Fruit fly (Drosophila melanogaster) whole organism: Measurements from ENCODE around the gene Porin2.

Source experiments
- CG8478 ChIP-seq: fragments of >200 bp; optimal IDR thresholded peaks from 2 replicates; lab custom pipeline; 2018; ENCODE audit warnings: inconsistent platforms
- Dll ChIP-seq: fragments of >200 bp; optimal IDR thresholded peaks from 2 replicates; lab custom pipeline; 2017
- EcR ChIP-seq, 2 experiments: fragments of >200 bp; optimal IDR thresholded peaks; 2 replicates each; lab custom pipeline; 2017; ENCODE audit warnings: missing biosample characterization in 2 of 2, missing genetic modification characterization in 2 of 2, missing genetic modification reagents in 2 of 2
- pan ChIP-seq: fragments of >200 bp; optimal IDR thresholded peaks from 2 replicates; lab custom pipeline; 2017
- psq ChIP-seq: fragments of >200 bp; optimal IDR thresholded peaks from 2 replicates; lab custom pipeline; 2017
- usp ChIP-seq: fragments of >200 bp; optimal IDR thresholded peaks from 2 replicates; lab custom pipeline; 2017; ENCODE audit warnings: missing biosample characterization, missing genetic modification characterization, mixed read lengths

The Porin2 gene

DNA sequence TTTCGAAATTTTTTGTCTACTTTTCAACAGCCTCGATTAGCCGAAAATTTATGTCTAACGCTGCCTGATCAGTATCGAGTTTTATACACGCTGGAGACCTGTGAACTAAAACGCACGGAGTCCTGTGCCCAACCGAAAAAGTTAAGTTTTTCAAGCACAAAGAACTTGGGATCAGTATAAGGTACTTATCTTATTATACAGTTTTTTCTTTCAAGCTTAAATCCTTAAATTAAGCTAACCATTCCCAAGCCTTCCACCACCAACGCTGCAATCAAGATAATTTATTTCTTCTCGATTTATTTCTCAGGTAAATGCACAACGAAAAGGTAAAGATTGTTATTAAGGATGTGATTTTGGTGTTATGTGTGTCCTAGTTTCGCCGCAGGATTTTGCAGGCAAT lies at the start of gene Porin2:
Porin2 (minus strand) TSS at position 101 of the 400 bp plus-strand sequence.
- TF ChIP-seq EcR (GFP tag; optimal IDR thresholded peaks at IDR 0.05; lab: Kevin White, UChicago) (no peak), pan (no peak), usp (GFP tag; lab: Kevin White, UChicago) (no peak)

DNA sequence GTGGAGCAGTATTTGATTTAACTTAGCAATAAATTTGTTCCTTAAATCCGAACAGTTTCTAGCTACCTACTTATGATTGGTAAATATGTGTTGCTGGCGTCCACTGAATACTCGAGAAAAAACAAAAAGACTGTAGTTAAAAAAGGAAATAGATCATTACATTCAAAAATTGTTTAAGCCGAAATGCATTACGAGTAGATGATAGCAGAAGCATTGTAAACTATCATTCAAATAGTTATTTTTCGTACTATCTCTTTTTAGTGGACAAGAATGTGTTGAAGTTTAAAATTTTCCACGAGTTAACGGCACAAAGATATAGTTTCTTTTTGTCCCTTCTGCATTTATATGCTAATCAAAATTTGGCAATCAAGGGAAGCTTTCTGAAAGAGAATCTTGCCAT lies 42.0 kb upstream of the Porin2 start, which contains the start of gene CG14071:
CG14071 (minus strand) TSS at position 101 of the 400 bp plus-strand sequence.
- TF ChIP-seq Dll (no peak), usp (GFP tag; lab: Kevin White, UChicago) (no peak), CG8478 (lab: Kevin White, UChicago) (no peak), EcR (GFP tag; optimal IDR thresholded peaks at IDR 0.05; lab: Kevin White, UChicago) (no peak), psq (lab: Kevin White, UChicago) (no peak)

DNA sequence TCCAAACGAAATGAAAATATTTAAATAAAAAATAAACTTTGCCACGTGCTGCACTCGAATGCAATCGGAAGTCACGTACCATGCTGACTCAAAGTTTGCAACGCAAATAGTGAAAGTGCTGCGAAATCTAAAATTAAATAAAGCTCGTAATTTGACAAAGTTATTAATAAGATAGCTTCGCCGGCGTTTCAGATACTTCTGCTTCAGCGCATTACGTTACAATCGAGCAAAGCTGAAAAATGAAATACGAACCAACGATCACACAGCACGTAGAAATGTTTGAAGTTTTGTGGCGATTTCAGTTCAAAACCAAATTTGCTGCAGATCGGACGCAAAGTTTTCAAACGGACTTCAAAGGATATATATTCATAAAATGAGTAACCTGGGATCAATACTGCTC lies 23.0 kb upstream of the Porin2 start, which contains the start of gene CG12517:
CG12517 (plus strand) TSS at position 301 of the 400 bp plus-strand sequence.
- TF ChIP-seq psq (lab: Kevin White, UChicago) = no peak
- no peak for TF ChIP-seq CG8478 (lab: Kevin White, UChicago)
- TF ChIP-seq EcR (GFP tag; optimal IDR thresholded peaks at IDR 0.05; lab: Kevin White, UChicago) = no peak
- no peak for TF ChIP-seq usp (GFP tag; lab: Kevin White, UChicago)
- TF ChIP-seq pan = no peak
- TF ChIP-seq Dll = no peak

DNA sequence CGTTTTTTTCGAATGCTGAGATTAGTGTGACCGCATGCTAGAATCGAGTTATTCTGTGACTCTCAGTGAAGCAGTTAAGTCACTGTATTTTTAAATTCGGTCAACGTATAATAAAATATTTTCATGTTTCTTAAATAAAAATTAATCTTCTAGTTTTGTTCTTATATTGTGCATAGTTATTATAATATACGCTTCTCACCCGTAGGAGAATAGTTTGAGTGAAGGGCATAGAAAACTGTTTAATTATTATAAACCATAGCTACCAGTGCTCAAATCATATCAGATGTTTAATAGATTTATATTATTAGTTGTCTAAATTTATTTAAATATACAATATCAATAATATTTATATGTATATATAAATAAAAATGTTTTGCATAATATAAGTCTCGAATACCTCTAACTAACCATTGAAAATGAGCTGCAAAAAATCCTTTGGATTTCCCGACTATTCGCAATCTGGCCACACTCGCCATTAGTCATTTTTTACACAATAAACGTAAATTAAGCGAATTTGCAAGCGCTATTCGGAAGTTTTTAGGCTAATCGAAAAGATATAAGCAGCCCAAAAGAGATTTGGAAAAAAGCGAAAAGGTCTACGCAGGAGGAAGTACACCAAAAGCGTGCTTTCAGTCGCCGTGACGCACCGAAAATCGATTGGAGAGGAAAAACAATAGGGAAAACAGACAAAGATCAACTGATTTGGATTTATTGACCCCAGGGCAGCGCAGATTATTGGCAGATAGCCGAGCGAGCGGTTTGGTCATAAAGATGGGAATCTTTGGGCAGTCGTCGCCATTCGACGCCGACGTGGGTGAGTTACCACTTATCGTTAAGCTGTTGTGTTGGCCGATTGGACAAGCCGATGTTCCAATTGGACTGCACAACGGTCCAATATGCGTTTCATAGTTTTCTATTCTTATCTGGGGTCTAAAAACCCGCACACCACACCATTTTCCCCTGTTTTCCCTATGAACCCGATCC lies 11.5 kb upstream of the Porin2 start, which contains the start of the genes aurB and Stam:
aurB (minus strand) TSS at position 31 of the 984 bp plus-strand sequence.
Stam (plus strand) TSS at position 473 of the 984 bp plus-strand sequence.
- no peak for TF ChIP-seq CG8478 (lab: Kevin White, UChicago)
- TF ChIP-seq EcR (GFP tag; optimal IDR thresholded peaks at IDR 0.05; lab: Kevin White, UChicago) = no peak
- TF ChIP-seq Dll = no peak
- TF ChIP-seq usp (GFP tag; lab: Kevin White, UChicago) = no peak
- no peak for TF ChIP-seq psq (lab: Kevin White, UChicago)
- no peak for TF ChIP-seq pan

DNA sequence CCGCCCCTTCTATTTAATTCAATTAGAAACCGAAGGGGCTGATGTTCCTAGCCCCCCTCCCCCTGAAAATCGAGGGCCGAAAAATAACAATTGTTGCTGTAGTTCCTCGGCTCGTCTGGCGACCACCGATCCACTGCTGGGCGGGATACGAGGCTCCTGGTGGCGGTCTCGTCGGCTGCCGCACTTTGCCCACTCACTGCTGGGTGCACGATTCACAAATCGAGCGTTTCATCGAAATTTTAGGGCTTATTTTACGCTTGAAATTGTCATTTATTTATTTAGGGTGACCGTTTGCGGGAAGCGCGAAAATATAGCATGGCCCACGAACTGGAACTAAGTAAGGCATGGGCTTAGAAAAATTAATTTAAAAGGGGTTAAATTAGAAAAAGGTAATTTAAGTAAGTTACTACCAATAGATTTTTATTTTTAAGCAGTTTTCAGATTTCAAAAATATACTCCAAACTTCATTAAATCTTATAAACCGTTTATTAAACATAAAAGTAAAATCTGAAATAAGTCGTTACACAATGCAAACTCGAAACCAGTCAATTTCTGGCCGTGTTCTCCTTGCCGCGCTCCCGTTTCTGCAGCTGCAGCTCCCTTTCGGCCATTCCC lies 9.6 kb upstream of the Porin2 start, which contains the start of gene Dnz1:
Dnz1 (minus strand) TSS at position 317 of the 615 bp plus-strand sequence.
- no peak for TF ChIP-seq pan
- no peak for TF ChIP-seq Dll
- TF ChIP-seq CG8478 (lab: Kevin White, UChicago) = no peak
- no peak for TF ChIP-seq usp (GFP tag; lab: Kevin White, UChicago)
- no peak for TF ChIP-seq psq (lab: Kevin White, UChicago)

DNA sequence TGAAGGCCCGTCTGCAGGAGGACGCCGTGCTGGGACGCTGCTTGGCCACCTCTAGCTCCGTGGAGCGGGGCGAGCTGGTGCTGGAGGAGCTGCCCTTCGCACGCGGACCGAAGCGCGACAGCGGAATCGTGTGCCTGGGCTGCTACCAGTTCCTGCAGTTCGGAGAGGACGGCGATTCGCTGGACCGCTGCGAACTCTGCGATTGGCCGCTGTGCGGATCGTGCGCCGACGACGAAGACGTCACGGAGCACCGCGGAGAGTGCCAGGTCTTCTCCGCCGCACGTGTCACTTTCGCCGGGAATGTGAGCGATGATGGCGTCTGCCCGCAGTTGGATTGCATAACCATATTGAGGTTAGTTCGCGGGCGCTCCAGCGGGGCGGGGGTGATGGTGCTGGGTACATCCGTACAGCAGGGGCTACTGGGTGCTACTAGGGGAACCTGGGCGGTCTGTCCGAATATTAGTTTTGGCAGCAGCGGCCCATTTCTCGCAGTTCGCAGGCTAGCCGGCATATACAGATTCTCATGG lies 4.6 kb upstream of the Porin2 start:
- TF ChIP-seq psq (lab: Kevin White, UChicago) (no peak), pan (no peak), EcR (GFP tag; optimal IDR thresholded peaks at IDR 0.05; lab: Kevin White, UChicago) (no peak), usp (GFP tag; lab: Kevin White, UChicago) (no peak), Dll (no peak), CG8478 (lab: Kevin White, UChicago) (no peak)

DNA sequence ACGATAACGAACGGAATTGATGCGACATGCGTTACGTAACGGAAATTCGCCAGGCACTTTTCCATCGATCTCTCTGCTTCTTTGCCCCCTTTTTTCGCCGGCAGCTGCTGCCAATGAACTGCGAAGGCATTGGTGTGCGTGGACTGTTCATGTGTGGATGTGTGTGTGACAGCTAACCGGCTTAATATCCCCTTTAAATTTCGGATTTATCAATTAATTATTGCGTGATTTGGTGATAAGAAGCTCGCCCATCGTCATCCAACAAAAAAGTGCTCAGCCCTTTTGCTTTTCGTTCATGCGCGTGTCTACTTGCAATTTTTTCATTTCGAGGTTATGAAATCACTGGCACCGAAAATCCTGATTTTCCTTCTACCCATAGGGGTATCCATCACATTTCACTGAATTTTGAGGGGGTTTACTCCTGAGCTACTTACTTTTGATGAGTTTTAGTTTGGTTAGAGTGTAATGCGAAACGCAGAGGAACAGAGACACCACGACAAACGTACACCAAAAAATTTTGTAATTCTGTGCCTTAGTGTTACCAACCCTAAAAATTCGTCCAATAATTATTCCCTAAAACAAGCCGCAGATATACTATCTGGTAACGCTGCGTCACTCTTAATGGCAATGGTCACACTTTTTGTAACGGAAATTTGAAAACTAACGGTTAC lies 3.6 kb upstream of the Porin2 start, which contains the start of gene porin:
porin (minus strand) TSS at position 529 of the 671 bp plus-strand sequence.
- TF ChIP-seq EcR (GFP tag; optimal IDR thresholded peaks at IDR 0.05; lab: Kevin White, UChicago) (peak in 1 of 2 experiments; percentile 77), pan (no peak)

DNA sequence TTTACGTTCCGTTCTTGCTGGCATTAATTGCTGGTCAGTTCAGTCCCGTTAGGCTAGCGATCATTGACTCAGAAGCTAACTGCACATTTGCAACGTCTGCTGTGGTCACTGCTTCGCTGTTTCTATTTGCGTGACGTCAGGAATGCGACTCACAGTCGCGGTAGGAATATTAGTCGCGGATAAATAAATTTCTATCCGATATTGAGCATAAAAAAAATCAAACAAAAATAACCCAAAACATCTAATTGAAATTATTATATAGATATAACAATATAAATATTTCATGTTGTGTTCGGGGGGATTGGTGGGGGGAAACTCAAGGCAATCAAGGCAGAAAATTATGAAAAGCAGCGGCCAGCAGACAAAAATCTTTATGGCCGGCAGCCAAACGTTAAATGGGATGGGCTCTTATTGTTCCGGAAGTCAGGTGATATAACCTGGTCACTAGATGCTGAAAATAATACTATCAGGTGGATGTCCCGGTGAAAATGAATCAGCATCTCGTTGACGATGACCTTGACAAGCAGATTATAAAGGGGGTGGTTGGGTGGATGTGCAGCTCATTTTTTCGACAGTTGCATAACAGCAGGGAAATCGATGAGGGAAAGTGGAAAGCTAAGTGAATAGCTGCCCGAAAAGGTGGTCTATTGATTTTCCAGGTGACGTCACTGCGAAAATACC lies 2.8 kb upstream of the Porin2 start, which contains the start of gene SmydA-3:
SmydA-3 (plus strand) TSS at position 631 of the 681 bp plus-strand sequence.
- no peak for TF ChIP-seq usp (GFP tag; lab: Kevin White, UChicago)
- TF ChIP-seq CG8478 (lab: Kevin White, UChicago) = no peak
- no peak for TF ChIP-seq psq (lab: Kevin White, UChicago)
- TF ChIP-seq pan = no peak
- TF ChIP-seq EcR (GFP tag; optimal IDR thresholded peaks at IDR 0.05; lab: Kevin White, UChicago) = no peak
- TF ChIP-seq Dll = no peak

DNA sequence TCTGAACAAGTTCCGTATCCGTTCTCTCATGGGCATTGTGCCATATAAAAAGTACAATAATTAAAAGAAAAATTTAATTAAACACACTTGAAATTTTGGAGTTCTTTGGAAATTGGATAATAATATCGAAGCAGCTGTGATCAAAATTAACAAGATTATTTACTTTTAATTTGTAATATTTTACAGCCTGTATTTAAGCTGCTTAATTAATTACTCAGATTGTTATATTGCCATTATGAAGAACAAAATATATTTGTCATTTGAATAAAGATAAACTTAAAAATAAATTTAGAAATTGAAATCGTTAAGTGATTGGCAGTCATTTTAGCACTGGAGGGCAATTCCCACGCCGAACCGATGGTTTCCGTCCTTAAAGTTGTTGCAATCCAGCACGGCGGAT lies 1.3 kb downstream of the Porin2 start, which contains the start of the genes CG17139 and CG17140:
CG17139 (minus strand) TSS at position 101 of the 400 bp plus-strand sequence.
CG17140 (minus strand) TSS at position 101 of the 400 bp plus-strand sequence.
- no peak for TF ChIP-seq EcR (GFP tag; optimal IDR thresholded peaks at IDR 0.05; lab: Kevin White, UChicago)
- no peak for TF ChIP-seq psq (lab: Kevin White, UChicago)
- TF ChIP-seq CG8478 (lab: Kevin White, UChicago) = no peak
- TF ChIP-seq pan = no peak
- no peak for TF ChIP-seq usp (GFP tag; lab: Kevin White, UChicago)
- no peak for TF ChIP-seq Dll

DNA sequence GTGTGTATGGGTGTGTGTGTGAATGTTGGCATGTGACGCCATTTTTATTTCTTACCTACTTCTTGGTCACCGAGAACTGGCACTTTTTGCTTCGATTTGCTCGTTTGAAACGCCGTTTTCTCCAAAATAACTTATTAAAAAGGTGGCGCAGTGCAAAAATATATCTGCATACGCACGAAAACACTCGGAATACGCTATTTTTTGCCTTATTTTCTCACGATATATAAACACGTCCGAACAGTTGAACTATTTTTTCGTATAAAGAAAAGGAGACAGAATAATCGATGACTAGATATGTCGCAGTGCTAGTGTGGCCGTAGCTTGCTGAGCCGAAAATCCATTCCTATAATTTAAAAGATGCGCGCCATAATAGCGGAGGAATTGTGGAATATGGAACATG lies 4.5 kb downstream of the Porin2 start, which contains the start of gene CG6700:
CG6700 (minus strand) TSS at position 272 of the 400 bp plus-strand sequence.
- TF ChIP-seq CG8478 (lab: Kevin White, UChicago) = no peak
- no peak for TF ChIP-seq usp (GFP tag; lab: Kevin White, UChicago)
- no peak for TF ChIP-seq Dll
- TF ChIP-seq pan = no peak
- no peak for TF ChIP-seq psq (lab: Kevin White, UChicago)
- no peak for TF ChIP-seq EcR (GFP tag; optimal IDR thresholded peaks at IDR 0.05; lab: Kevin White, UChicago)
